Fruit fly (Drosophila melanogaster): ENCODE results near the gene CG33500.

The CG33500 gene

DNA sequence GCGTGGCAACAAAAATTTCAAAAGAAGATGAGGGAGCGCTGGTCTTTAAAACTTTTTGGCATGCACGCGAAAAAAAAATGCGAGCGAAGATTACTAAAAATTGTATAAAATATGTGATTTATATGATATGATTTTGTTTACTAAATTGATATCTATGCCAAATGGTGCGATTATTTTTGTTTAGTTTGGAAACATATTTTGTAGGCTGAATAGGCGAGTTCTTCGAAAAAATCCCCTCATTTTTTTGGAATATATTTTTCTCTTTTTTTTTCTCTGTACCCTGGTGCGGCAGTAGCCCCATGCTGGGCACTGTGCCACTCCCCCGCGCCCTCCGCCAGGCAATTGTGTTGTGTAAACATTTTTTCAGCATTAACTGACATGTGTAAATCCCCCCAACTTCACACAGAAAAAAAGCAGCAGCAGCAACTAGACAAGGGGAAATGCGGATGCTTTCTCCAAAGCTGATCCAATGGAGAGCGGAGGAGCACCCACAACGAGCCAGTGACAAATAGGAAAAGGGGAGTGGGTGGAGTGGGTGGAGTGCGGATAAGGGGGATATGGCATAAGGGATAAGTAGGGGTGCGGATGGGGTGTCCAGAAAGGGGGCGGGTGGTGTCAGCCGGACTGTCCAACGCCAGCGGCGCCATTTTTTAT lies 22.4 kb upstream of the CG33500 start (continued):
- TF ChIP-seq Rx (GFP tag; IDR thresholded peaks at IDR 0.05) (peak; percentile 10; the same call in 1 of the 2 replicates), Hmx (GFP tag; optimal IDR thresholded peaks at IDR 0.05) (no peak), CG2875 (GFP tag; optimal IDR thresholded peaks at IDR 0.05) (no peak), fu2 (GFP tag; optimal IDR thresholded peaks at IDR 0.05) (no peak), br (optimal IDR thresholded peaks at IDR 0.05) (no peak), CG17359 (tag; optimal IDR thresholded peaks at IDR 0.05) (peak; percentile 33), Dek (tag; optimal IDR thresholded peaks at IDR 0.05) (no peak), CG11093 (GFP tag; IDR thresholded peaks at IDR 0.05) (no peak), CG18262 (tag; optimal IDR thresholded peaks at IDR 0.05) (peak; percentile 40), her (GFP tag; optimal IDR thresholded peaks at IDR 0.05) (no peak), CG2712 (tag; optimal IDR thresholded peaks at IDR 0.05) (peak; percentile 17), dm (GFP tag; optimal IDR thresholded peaks at IDR 0.05) (no peak), Xrp1 (GFP tag; IDR thresholded peaks at IDR 0.05) (peak; percentile 56; the same call in 1 of the 2 replicates), CG9609 (GFP tag; optimal IDR thresholded peaks at IDR 0.05) (no peak), D (optimal IDR thresholded peaks at IDR 0.05) (no peak), D (GFP tag; optimal IDR thresholded peaks at IDR 0.05) (peak; percentile 36), lola (GFP tag; optimal IDR thresholded peaks at IDR 0.05) (peak in 1 of 3 experiments; percentile 38), lab (GFP tag; optimal IDR thresholded peaks at IDR 0.05) (peak; percentile 4), sqz (GFP tag; optimal IDR thresholded peaks at IDR 0.05) (peak; percentile 8), Oli (tag; optimal IDR thresholded peaks at IDR 0.05) (peak; percentile 12), Nf-YA (GFP tag; IDR thresholded peaks at IDR 0.05) (no peak), Camta (GFP tag; optimal IDR thresholded peaks at IDR 0.05) (peak; percentile 3), zfh1 (GFP tag; IDR thresholded peaks at IDR 0.05) (peak; percentile 42; the same call in 1 of the 3 replicates), CG30403 (GFP tag; optimal IDR thresholded peaks at IDR 0.05) (peak; percentile 12), Med (GFP tag) (peak; percentile 63), CG10565 (GFP tag; optimal IDR thresholded peaks at IDR 0.05) (no peak), dmrt11E (tag; optimal IDR thresholded peaks at IDR 0.05) (peak; percentile 26), Ada2b (GFP tag; IDR thresholded peaks at IDR 0.05) (0 out of 2 replicates have a peak, but pooled peaks have one; percentile 10), MESR4 (GFP tag; optimal IDR thresholded peaks at IDR 0.05) (no peak), Ets65A (GFP tag) (no peak), CG10209 (GFP tag; optimal IDR thresholded peaks at IDR 0.05) (no peak), CG2199 (GFP tag; IDR thresholded peaks at IDR 0.05) (0 out of 3 replicates have a peak, but pooled peaks have one; percentile 11), sens-2 (GFP tag; IDR thresholded peaks at IDR 0.05) (no peak), Pdp1 (GFP tag; optimal IDR thresholded peaks at IDR 0.05) (peak in 1 of 2 experiments; percentile 21), bsh (GFP tag; optimal IDR thresholded peaks at IDR 0.05) (peak in 1 of 2 experiments; percentile 44), PHDP (tag; optimal IDR thresholded peaks at IDR 0.05) (peak; percentile 5), CG18619 (GFP tag; optimal IDR thresholded peaks at IDR 0.05) (no peak), Xbp1 (GFP tag; optimal IDR thresholded peaks at IDR 0.05) (peak; percentile 14), ham (GFP tag; IDR thresholded peaks at IDR 0.05) (no peak), CG17361 (GFP tag; IDR thresholded peaks at IDR 0.05) (peak; percentile 40; the same call in 2 of the 3 replicates), CG12104 (GFP tag; optimal IDR thresholded peaks at IDR 0.05) (peak; percentile 44), MTF-1 (GFP tag; optimal IDR thresholded peaks at IDR 0.05; ENCODE audit: borderline replicate concordance) (no peak), ems (GFP tag; optimal IDR thresholded peaks at IDR 0.05) (peak; percentile 13), CG9727 (GFP tag; optimal IDR thresholded peaks at IDR 0.05) (no peak), sc (optimal IDR thresholded peaks at IDR 0.05) (no peak), sc (GFP tag; optimal IDR thresholded peaks at IDR 0.05) (peak; percentile 7), CG5180 (GFP tag; optimal IDR thresholded peaks at IDR 0.05) (no peak), CG2889 (GFP tag; IDR thresholded peaks at IDR 0.05) (no peak), Bteb2 (GFP tag; optimal IDR thresholded peaks at IDR 0.05) (no peak), mld (GFP tag; IDR thresholded peaks at IDR 0.05; ENCODE audit: partially characterized antibody) (0 out of 3 replicates have a peak, but pooled peaks have one; percentile 32)

All from whole organism, embryonic.